Fruit fly (Drosophila melanogaster): ENCODE results near the gene PolE1.
A peak's percentile ranks its signal among the peaks of the same experiment; 100 is the strongest.

PolE1 gene

DNA sequence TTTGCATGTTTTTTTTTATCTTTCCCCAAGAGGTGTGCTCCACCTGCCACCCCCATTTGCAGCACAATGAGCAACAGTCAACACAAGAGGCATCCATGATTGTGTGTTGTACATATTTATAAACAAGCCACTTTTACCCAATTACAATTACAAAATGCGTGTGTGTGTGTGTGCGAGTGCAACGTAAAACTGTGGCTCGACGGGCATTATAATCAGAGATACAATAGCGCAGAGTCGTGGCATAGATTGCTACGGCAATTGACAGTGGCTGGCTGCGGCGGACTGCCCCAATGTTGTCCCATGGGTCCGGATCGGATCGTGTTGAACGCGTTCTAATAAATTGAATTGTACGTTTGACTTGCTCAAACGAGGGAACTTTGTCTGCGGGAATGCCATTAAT is 9.6 kb upstream of the PolE1 start:
- TF ChIP-seq Pif1A (GFP tag; optimal IDR thresholded peaks at IDR 0.05) (no peak), Ets98B (GFP tag; IDR thresholded peaks at IDR 0.05) (no peak), Snoo (tag; optimal IDR thresholded peaks at IDR 0.05) (no peak), CG8159 (tag; optimal IDR thresholded peaks at IDR 0.05) (no peak), gl (tag; optimal IDR thresholded peaks at IDR 0.05) (no peak), CG10348 (GFP tag; IDR thresholded peaks at IDR 0.05) (no peak), CG15710 (tag; optimal IDR thresholded peaks at IDR 0.05) (no peak), fd96Ca (GFP tag; IDR thresholded peaks at IDR 0.05) (no peak), CG8301 (tag; optimal IDR thresholded peaks at IDR 0.05) (no peak), CG14655 (GFP tag; optimal IDR thresholded peaks at IDR 0.05) (no peak), EcR (GFP tag; optimal IDR thresholded peaks at IDR 0.05) (no peak)

DNA sequence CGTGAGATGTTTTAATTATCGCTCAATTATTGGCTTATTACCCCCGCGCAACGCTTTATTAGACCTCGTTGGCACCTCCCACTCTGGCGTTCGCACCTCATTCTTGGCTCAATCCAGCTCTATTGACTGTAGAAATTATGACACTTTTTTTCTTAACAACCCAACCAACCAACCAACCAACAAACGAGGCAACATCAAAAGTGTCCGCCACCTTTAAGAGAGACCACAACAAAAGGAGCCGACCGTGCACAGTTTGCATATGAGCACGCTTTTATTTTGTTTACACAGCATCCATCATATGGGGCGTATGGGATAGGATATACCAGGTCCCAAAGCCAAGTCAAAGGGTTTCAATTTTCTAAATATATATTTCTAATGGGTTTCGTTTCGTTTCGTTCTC is 7.3 kb upstream of the PolE1 start:
- no peak for TF ChIP-seq CG32121 (GFP tag; IDR thresholded peaks at IDR 0.05)
- no peak for TF ChIP-seq CG15710 (tag; optimal IDR thresholded peaks at IDR 0.05)
- no peak for TF ChIP-seq Ets98B (GFP tag; IDR thresholded peaks at IDR 0.05)
- TF ChIP-seq CG34367 (tag; optimal IDR thresholded peaks at IDR 0.05) = no peak
- TF ChIP-seq CG8159 (tag; optimal IDR thresholded peaks at IDR 0.05) = no peak
- TF ChIP-seq CG17806 (tag; optimal IDR thresholded peaks at IDR 0.05) = no peak
- TF ChIP-seq CG12605 (GFP tag; IDR thresholded peaks at IDR 0.05) = no peak
- TF ChIP-seq CG14655 (GFP tag; optimal IDR thresholded peaks at IDR 0.05) = no peak
- no peak for TF ChIP-seq D1 (tag; optimal IDR thresholded peaks at IDR 0.05)
- no peak for TF ChIP-seq CG9948 (tag; optimal IDR thresholded peaks at IDR 0.05)
- no peak for TF ChIP-seq Pif1B (GFP tag; optimal IDR thresholded peaks at IDR 0.05)
- TF ChIP-seq gl (tag; optimal IDR thresholded peaks at IDR 0.05) = no peak
- no peak for TF ChIP-seq CG13204 (GFP tag; optimal IDR thresholded peaks at IDR 0.05)
- no peak for TF ChIP-seq EcR (GFP tag; optimal IDR thresholded peaks at IDR 0.05)
- TF ChIP-seq fd96Ca (GFP tag; IDR thresholded peaks at IDR 0.05) = no peak
- no peak for TF ChIP-seq CG4496 (GFP tag; IDR thresholded peaks at IDR 0.05)
- TF ChIP-seq Pif1A (GFP tag; optimal IDR thresholded peaks at IDR 0.05) = no peak
- TF ChIP-seq Snoo (tag; optimal IDR thresholded peaks at IDR 0.05) = no peak

DNA sequence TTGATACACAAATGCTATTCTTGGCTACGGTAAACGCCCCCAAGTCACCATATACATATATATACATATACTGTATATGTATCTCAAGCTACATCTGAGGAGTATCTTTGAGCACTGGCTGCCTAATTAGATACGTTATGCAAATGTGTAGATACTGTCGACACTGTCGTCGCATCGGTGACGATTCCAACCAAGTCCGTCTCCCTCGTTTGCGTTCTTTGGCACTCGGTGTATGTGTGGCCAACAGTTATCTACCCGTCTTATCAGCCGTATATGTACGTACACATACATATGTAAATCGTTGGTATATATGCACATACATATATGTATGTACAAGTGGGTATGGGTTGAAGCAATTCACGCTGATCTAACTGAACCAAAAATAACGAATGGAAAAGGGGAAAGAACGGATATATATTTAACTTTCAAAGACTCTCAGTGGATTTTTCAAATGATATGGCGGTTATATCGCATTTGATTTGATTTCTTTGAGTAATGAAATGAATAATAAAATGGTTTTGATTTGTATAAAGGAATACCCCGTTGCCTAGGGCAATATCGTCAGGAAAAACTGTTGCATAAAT is 6.1 kb upstream of the PolE1 start:
- no peak for TF ChIP-seq Pif1B (GFP tag; optimal IDR thresholded peaks at IDR 0.05)
- TF ChIP-seq gl (tag; optimal IDR thresholded peaks at IDR 0.05) = no peak
- TF ChIP-seq Snoo (tag; optimal IDR thresholded peaks at IDR 0.05) = no peak
- no peak for TF ChIP-seq CG15710 (tag; optimal IDR thresholded peaks at IDR 0.05)
- TF ChIP-seq CG8301 (tag; optimal IDR thresholded peaks at IDR 0.05) = no peak
- TF ChIP-seq CG12605 (GFP tag; IDR thresholded peaks at IDR 0.05) = no peak
- no peak for TF ChIP-seq CG13204 (GFP tag; optimal IDR thresholded peaks at IDR 0.05)

DNA sequence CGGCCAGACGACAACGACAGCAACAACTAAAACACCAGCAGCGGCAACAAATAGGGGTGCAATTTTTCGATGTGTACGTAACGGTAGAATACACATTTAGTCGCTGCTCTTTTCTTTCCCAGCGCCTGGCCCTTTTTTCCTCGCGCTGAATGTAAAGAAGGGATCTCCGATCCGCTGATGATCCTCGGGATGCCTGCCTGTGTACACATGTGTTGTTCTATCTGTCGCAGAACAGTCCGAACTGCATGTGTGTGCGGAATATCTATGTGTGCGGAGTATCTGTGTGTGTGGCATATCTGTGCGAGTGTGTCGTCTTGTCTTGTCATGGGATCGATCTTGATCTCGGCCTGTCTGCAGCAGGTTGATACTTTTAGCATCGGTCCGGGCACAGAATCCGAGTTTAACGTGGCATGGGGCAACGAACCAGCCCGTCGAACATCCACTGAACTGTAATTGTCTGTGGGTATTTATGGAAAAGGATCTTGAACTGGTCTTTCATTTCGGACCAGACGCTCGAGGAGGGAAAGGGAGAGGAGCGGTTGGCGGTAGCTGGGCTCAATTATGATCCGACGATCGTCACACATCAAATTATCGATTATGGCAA is 4.1 kb upstream of the PolE1 start:
- TF ChIP-seq EcR (GFP tag; optimal IDR thresholded peaks at IDR 0.05) (peak; percentile 87), CG13204 (GFP tag; optimal IDR thresholded peaks at IDR 0.05) (peak; percentile 61), CG12605 (GFP tag; IDR thresholded peaks at IDR 0.05) (no peak)

DNA sequence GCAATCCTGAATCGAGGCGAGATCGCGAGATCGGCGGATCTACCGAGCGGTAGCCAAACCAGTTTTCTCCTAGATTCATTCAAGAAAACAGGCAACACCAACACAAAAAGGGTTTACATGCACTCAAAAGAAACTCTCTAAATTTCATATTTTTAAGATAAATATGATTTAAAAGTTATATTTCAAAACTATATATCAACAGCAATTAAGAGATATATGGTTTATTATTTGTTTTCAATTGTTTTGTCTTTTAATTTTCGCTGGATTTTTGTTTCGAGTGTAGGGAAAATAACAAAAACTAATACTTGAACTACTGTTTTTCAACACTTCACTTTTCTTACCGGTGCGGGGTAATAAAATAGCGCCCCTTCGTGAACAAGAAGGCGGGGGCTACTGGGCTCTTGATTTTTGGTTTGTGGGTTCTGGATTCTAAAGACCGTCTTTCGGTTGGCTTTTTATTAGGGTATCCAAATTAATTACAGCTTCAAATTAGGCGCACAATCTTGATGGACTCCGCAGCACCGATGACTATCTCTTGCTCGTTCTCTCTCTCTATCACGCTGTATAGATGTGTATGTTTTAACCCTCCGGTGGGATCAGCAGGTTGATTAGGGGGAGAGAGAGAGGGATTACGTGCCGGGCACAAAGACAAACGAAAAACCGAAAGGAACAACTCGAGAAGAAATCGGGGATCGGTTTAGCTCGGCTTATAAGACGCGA is 2.7 kb upstream of the PolE1 start:
- TF ChIP-seq CG14655 (GFP tag; optimal IDR thresholded peaks at IDR 0.05) (peak; percentile 84), CG12605 (GFP tag; IDR thresholded peaks at IDR 0.05) (peak; percentile 59), CG34367 (tag; optimal IDR thresholded peaks at IDR 0.05) (peak; percentile 72), CG17806 (tag; optimal IDR thresholded peaks at IDR 0.05) (peak; percentile 77), CG13204 (GFP tag; optimal IDR thresholded peaks at IDR 0.05) (peak; percentile 36), Snoo (tag; optimal IDR thresholded peaks at IDR 0.05) (no peak), EcR (GFP tag; optimal IDR thresholded peaks at IDR 0.05) (peak; percentile 34), gl (tag; optimal IDR thresholded peaks at IDR 0.05) (peak; percentile 25), CG10348 (GFP tag; IDR thresholded peaks at IDR 0.05) (no peak), CG8301 (tag; optimal IDR thresholded peaks at IDR 0.05) (peak; percentile 75), D1 (tag; optimal IDR thresholded peaks at IDR 0.05) (no peak), fd96Ca (GFP tag; IDR thresholded peaks at IDR 0.05) (no peak), Ets98B (GFP tag; IDR thresholded peaks at IDR 0.05) (peak; percentile 58), Pif1B (GFP tag; optimal IDR thresholded peaks at IDR 0.05) (peak; percentile 5), CG9948 (tag; optimal IDR thresholded peaks at IDR 0.05) (peak; percentile 81), CG32121 (GFP tag; IDR thresholded peaks at IDR 0.05) (peak; percentile 46; the same call in 1 of the 2 replicates), CG4496 (GFP tag; IDR thresholded peaks at IDR 0.05) (peak; percentile 67; the same call in 2 of the 3 replicates), rn (GFP tag; IDR thresholded peaks at IDR 0.05) (0 out of 2 replicates have a peak, but pooled peaks have one; percentile 38), CG8159 (tag; optimal IDR thresholded peaks at IDR 0.05) (peak; percentile 82), Pif1A (GFP tag; optimal IDR thresholded peaks at IDR 0.05) (peak; percentile 56), CG15710 (tag; optimal IDR thresholded peaks at IDR 0.05) (peak; percentile 77)

All from whole organism, pupa.